Worm (Caenorhabditis elegans): ENCODE data around the gene F13A2.2.

- TF ChIP-seq dpl-1 (GFP tag; optimal IDR thresholded peaks at IDR 0.05): no peak
- TF ChIP-seq ztf-11 (tag; optimal IDR thresholded peaks at IDR 0.05): no peak
- TF ChIP-seq mep-1 (tag; optimal IDR thresholded peaks at IDR 0.05): no peak
These were observed at the start of gene F13A2.2 for ce11 chrV:4384482-4384881.
